Fruit fly (Drosophila melanogaster): ENCODE data around the gene bocks.

bocks gene

DNA sequence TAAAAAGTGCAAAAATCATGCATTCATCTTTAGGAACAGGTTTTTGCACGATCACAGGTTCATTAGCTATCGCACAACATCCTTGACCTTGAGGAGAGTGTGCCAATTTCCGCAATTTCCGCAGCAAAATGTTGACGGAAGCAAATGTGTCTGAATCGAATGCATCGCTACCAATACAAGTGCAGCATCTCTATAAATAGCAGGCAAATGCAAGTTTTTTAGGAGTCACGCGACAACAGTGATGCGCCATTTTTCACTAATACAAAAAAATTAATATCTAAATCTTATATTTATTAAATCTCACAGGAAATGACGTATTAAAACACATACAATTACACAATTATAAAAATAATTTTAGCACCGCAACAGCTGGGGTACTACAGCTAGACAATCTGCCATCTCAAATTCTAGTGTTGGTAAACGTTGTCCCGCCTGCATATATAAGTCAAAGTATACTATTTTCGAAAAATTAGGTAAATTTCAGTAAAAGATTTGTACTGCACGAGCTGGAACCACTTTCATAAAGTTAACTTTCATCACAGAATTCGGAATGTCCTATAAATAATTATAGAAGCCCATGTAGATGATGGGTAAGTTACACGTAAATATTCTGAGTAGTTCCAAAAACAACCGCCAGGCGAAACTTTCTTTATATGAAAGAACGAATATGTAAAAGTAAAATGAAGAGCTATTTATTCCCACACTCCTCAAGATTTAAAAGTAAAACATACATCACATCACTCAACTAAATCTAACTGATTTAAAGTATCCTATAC lies 16.8 kb downstream of the bocks start, which contains the start of gene CG9399 (continued):
- TF ChIP-seq ftz-f1 (GFP tag; optimal IDR thresholded peaks at IDR 0.05) (peak; percentile 60), CG43689 (GFP tag; IDR thresholded peaks at IDR 0.05) (peak; percentile 97), CG12155 (GFP tag; optimal IDR thresholded peaks at IDR 0.05) (peak; percentile 95), CG6175 (GFP tag; IDR thresholded peaks at IDR 0.05) (peak; percentile 96), exex (tag; optimal IDR thresholded peaks at IDR 0.05) (peak; percentile 74), CG15011 (GFP tag; optimal IDR thresholded peaks at IDR 0.05) (peak; percentile 90), CG11504 (tag; optimal IDR thresholded peaks at IDR 0.05) (peak; percentile 96), HmgD (GFP tag; optimal IDR thresholded peaks at IDR 0.05) (peak; percentile 30), CG3407 (GFP tag; optimal IDR thresholded peaks at IDR 0.05) (peak; percentile 97), nerfin-2 (GFP tag; IDR thresholded peaks at IDR 0.05; ENCODE audit: partially characterized antibody) (no peak), pfk (GFP tag; optimal IDR thresholded peaks at IDR 0.05) (peak; percentile 57), ken (GFP tag; IDR thresholded peaks at IDR 0.05) (peak; percentile 99), unpg (GFP tag; optimal IDR thresholded peaks at IDR 0.05) (peak; percentile 98), CG9215 (GFP tag; IDR thresholded peaks at IDR 0.05) (peak; percentile 92), sens (GFP tag) (peak; percentile 99), CG9797 (GFP tag; optimal IDR thresholded peaks at IDR 0.05) (peak; percentile 47), fd64A (GFP tag; optimal IDR thresholded peaks at IDR 0.05) (peak; percentile 84), Oli (tag; optimal IDR thresholded peaks at IDR 0.05) (peak; percentile 97), CG6254 (GFP tag; optimal IDR thresholded peaks at IDR 0.05) (peak; percentile 93), ac (GFP tag; optimal IDR thresholded peaks at IDR 0.05) (peak; percentile 72), sug (tag; optimal IDR thresholded peaks at IDR 0.05) (peak; percentile 93), Sox102F (GFP tag; optimal IDR thresholded peaks at IDR 0.05) (peak; percentile 99), salm (tag; optimal IDR thresholded peaks at IDR 0.05) (peak; percentile 94), so (GFP tag; IDR thresholded peaks at IDR 0.05) (peak; percentile 98), CG11085 (GFP tag; IDR thresholded peaks at IDR 0.05) (peak; percentile 95), Gsc (GFP tag; IDR thresholded peaks at IDR 0.05) (peak; percentile 93), CG32772 (GFP tag; IDR thresholded peaks at IDR 0.05) (peak; percentile 98), CG33213 (GFP tag; optimal IDR thresholded peaks at IDR 0.05) (peak; percentile 90), pan (optimal IDR thresholded peaks at IDR 0.05) (no peak), pan (GFP tag; optimal IDR thresholded peaks at IDR 0.05 in 1 of 2, IDR thresholded peaks at IDR 0.05 in 1 of 2) (peak in 1 of 2 experiments; percentile 99), CG17829 (tag; optimal IDR thresholded peaks at IDR 0.05) (peak; percentile 98), GATAe (GFP tag; conservative IDR thresholded peaks at IDR 0.05) (peak; percentile 90), CG1233 (GFP tag; optimal IDR thresholded peaks at IDR 0.05) (peak; percentile 95), slp2 (GFP tag; optimal IDR thresholded peaks at IDR 0.05) (peak; percentile 90), Dll (GFP tag; IDR thresholded peaks at IDR 0.05; ENCODE audit: partially characterized antibody) (peak; percentile 35; the same call in 1 of the 4 replicates), CG6272 (GFP tag; IDR thresholded peaks at IDR 0.05) (peak; percentile 98), bbx (GFP tag; IDR thresholded peaks at IDR 0.05; ENCODE audit: partially characterized antibody) (peak; percentile 44), CG2199 (GFP tag; IDR thresholded peaks at IDR 0.05) (peak; percentile 96), NFAT (GFP tag; IDR thresholded peaks at IDR 0.05) (peak; percentile 96), CG4617 (GFP tag; optimal IDR thresholded peaks at IDR 0.05; ENCODE audit: borderline replicate concordance) (peak; percentile 97), tna (GFP tag; IDR thresholded peaks at IDR 0.05; ENCODE audit: partially characterized antibody) (no peak), nerfin-1 (tag; optimal IDR thresholded peaks at IDR 0.05) (peak; percentile 92), tgo (GFP tag; IDR thresholded peaks at IDR 0.05) (peak; percentile 98), zf30C (GFP tag; optimal IDR thresholded peaks at IDR 0.05) (peak; percentile 34), toy (GFP tag; IDR thresholded peaks at IDR 0.05) (peak; percentile 89), HHEX (GFP tag; optimal IDR thresholded peaks at IDR 0.05) (peak; percentile 95), Doc2 (GFP tag; IDR thresholded peaks at IDR 0.05) (peak; percentile 85), CG33557 (GFP tag; optimal IDR thresholded peaks at IDR 0.05) (peak; percentile 93), pzg (GFP tag; optimal IDR thresholded peaks at IDR 0.05) (peak; percentile 59)

All from whole organism, embryonic.